Fruit fly (Drosophila melanogaster): Measurements from ENCODE around the gene Mp.

The Mp gene

dm6 chr3L:6972367-6972766, 26.3 kb upstream of the Mp start, which contains the start of gene CG10063 (continued):
- no peak for TF ChIP-seq CG1832 (GFP tag; optimal IDR thresholded peaks at IDR 0.05)

dm6 chr3L:6975875-6976274, 22.8 kb upstream of the Mp start:
- 0 out of 3 replicates have a peak, but pooled peaks have one; percentile 28 for TF ChIP-seq Mrtf (GFP tag; IDR thresholded peaks at IDR 0.05)
- peak; percentile 10; the same call in 1 of the 3 replicates for TF ChIP-seq row (GFP tag; IDR thresholded peaks at IDR 0.05)
- no peak for TF ChIP-seq ap (GFP tag; IDR thresholded peaks at IDR 0.05)
- peak in 1 of 2 experiments; percentile 88 for TF ChIP-seq Pdp1 (GFP tag; optimal IDR thresholded peaks at IDR 0.05)
- no peak for TF ChIP-seq HLH3B (GFP tag; IDR thresholded peaks at IDR 0.05)
- TF ChIP-seq CG15269 (tag; optimal IDR thresholded peaks at IDR 0.05), result no peak
- TF ChIP-seq CG8290 (GFP tag; optimal IDR thresholded peaks at IDR 0.05), result no peak
- TF ChIP-seq CG8290 (tag; optimal IDR thresholded peaks at IDR 0.05), result peak in 1 of 2 experiments; percentile 21
- no peak for TF ChIP-seq CG3847 (GFP tag; IDR thresholded peaks at IDR 0.05)
- peak in 1 of 2 experiments; percentile 57 for TF ChIP-seq Hr78 (GFP tag; optimal IDR thresholded peaks at IDR 0.05)
- peak; percentile 47; the same call in 1 of the 2 replicates for TF ChIP-seq vvl (GFP tag; IDR thresholded peaks at IDR 0.05)
- no peak for TF ChIP-seq CG10543 (GFP tag; optimal IDR thresholded peaks at IDR 0.05)
- no peak for TF ChIP-seq sug (tag; optimal IDR thresholded peaks at IDR 0.05)
- peak; percentile 50; the same call in 1 of the 2 replicates for TF ChIP-seq CG10321 (GFP tag; IDR thresholded peaks at IDR 0.05)
- TF ChIP-seq run (tag; optimal IDR thresholded peaks at IDR 0.05), result peak; percentile 21
- peak; percentile 73; the same call in 1 of the 2 replicates for TF ChIP-seq Awh (GFP tag; IDR thresholded peaks at IDR 0.05)
- TF ChIP-seq insv (GFP tag; optimal IDR thresholded peaks at IDR 0.05), result no peak
- TF ChIP-seq yki (optimal IDR thresholded peaks at IDR 0.05), result no peak
- TF ChIP-seq Hr39 (optimal IDR thresholded peaks at IDR 0.05), result peak; percentile 84
- TF ChIP-seq toy (GFP tag; IDR thresholded peaks at IDR 0.05), result no peak
- 0 out of 4 replicates have a peak, but pooled peaks have one; percentile 68 for TF ChIP-seq chinmo (GFP tag; IDR thresholded peaks at IDR 0.05; ENCODE audit: partially characterized antibody)
- TF ChIP-seq caup (GFP tag; optimal IDR thresholded peaks at IDR 0.05; ENCODE audit: severe bottlenecking), result no peak
- TF ChIP-seq pan (optimal IDR thresholded peaks at IDR 0.05), result no peak
- TF ChIP-seq pan (GFP tag; optimal IDR thresholded peaks at IDR 0.05 in 1 of 2, IDR thresholded peaks at IDR 0.05 in 1 of 2), result peak in 1 of 2 experiments; percentile 31
- TF ChIP-seq ci (GFP tag; IDR thresholded peaks at IDR 0.05), result peak; percentile 28; the same call in 2 of the 3 replicates
- TF ChIP-seq CG17802 (tag; optimal IDR thresholded peaks at IDR 0.05), result peak; percentile 96
- no peak for TF ChIP-seq CG10431 (GFP tag; optimal IDR thresholded peaks at IDR 0.05)
- no peak for TF ChIP-seq HmgD (GFP tag; optimal IDR thresholded peaks at IDR 0.05)
- peak; percentile 53 for TF ChIP-seq CG1832 (GFP tag; optimal IDR thresholded peaks at IDR 0.05)
- no peak for TF ChIP-seq lov (optimal IDR thresholded peaks at IDR 0.05)
- TF ChIP-seq lov (GFP tag; IDR thresholded peaks at IDR 0.05), result no peak
- no peak for TF ChIP-seq gfzf (GFP tag; optimal IDR thresholded peaks at IDR 0.05)
- TF ChIP-seq Asciz (GFP tag; optimal IDR thresholded peaks at IDR 0.05), result no peak
- no peak for TF ChIP-seq CG5245 (GFP tag; optimal IDR thresholded peaks at IDR 0.05)
- peak; percentile 28 for TF ChIP-seq Med (GFP tag)
- TF ChIP-seq peb (GFP tag; IDR thresholded peaks at IDR 0.05), result no peak
- no peak for TF ChIP-seq Bteb2 (GFP tag; optimal IDR thresholded peaks at IDR 0.05)
- TF ChIP-seq rib (GFP tag; IDR thresholded peaks at IDR 0.05), result 0 out of 2 replicates have a peak, but pooled peaks have one; percentile 26
- no peak for TF ChIP-seq CG18262 (tag; optimal IDR thresholded peaks at IDR 0.05)
- no peak for TF ChIP-seq PHDP (tag; optimal IDR thresholded peaks at IDR 0.05)
- no peak for TF ChIP-seq CG1602 (GFP tag; optimal IDR thresholded peaks at IDR 0.05)
- TF ChIP-seq CG18619 (GFP tag; optimal IDR thresholded peaks at IDR 0.05), result no peak
- TF ChIP-seq corto (GFP tag; optimal IDR thresholded peaks at IDR 0.05), result no peak
- TF ChIP-seq cg (GFP tag; optimal IDR thresholded peaks at IDR 0.05), result peak; percentile 49
- TF ChIP-seq bigmax (GFP tag; optimal IDR thresholded peaks at IDR 0.05), result no peak
- TF ChIP-seq CG1792 (GFP tag; optimal IDR thresholded peaks at IDR 0.05), result no peak
- 0 out of 3 replicates have a peak, but pooled peaks have one; percentile 49 for TF ChIP-seq CG2199 (GFP tag; IDR thresholded peaks at IDR 0.05)
- peak; percentile 19 for TF ChIP-seq zen (tag; optimal IDR thresholded peaks at IDR 0.05)
- no peak for TF ChIP-seq sr (GFP tag; IDR thresholded peaks at IDR 0.05)
- TF ChIP-seq Rfx (GFP tag; IDR thresholded peaks at IDR 0.05), result peak; percentile 12; the same call in 1 of the 2 replicates
